Fruit fly (Drosophila melanogaster): ENCODE data around the gene CG11396.

Gene CG11396

DNA sequence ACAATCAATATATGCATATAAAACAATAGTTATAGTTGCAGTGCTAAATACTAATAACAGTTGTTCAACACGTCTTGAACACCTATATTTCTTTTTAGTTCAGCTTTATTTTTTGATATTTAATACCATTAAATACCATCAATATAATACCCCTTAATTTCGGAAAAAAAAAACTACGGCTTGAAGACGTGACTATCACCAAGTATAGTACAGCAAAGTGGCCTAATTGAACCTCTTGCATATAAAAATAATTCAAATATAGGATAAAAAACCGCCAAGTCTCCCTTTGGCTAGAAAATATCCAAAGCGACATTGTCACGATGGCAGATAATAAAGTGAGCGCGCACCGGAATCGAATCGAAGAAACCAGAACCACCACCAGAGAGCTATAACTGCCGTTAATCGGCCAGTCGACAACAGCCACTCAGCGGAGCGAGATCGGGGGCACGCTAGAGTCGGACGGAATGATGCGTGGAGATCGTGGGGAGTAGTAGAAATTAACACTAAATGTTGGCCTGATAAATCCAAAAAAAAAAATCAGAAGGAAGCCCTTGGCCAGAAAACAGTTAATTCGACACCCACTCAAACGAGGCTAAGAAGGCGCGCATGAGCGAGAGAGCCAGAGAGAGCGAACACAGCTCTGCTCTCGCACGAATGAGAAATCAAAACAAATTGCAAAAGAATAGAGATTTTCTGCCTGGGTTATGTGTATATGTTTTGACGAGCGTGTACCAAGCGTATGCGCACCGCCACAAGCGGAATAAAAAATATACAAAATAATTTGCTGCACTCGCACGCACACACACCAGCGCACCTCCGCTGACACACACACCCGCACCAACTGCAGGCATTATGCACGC, 2.9 kb downstream of the CG11396 start:
- TF ChIP-seq kay (GFP tag; ENCODE audit: borderline replicate concordance) (no peak), CG14711 (tag; optimal IDR thresholded peaks at IDR 0.05) (no peak), CG11617 (GFP tag; optimal IDR thresholded peaks at IDR 0.05) (peak; percentile 54), CG7045 (GFP tag; optimal IDR thresholded peaks at IDR 0.05) (peak; percentile 4), CG1620 (GFP tag; optimal IDR thresholded peaks at IDR 0.05) (peak; percentile 15), tj (GFP tag; optimal IDR thresholded peaks at IDR 0.05) (peak; percentile 47), cnc (optimal IDR thresholded peaks at IDR 0.05) (no peak), cic (GFP tag; optimal IDR thresholded peaks at IDR 0.05) (peak; percentile 62), Crg-1 (GFP tag; optimal IDR thresholded peaks at IDR 0.05) (peak; percentile 31), CG5204 (GFP tag; optimal IDR thresholded peaks at IDR 0.05) (no peak), Mnt (GFP tag; optimal IDR thresholded peaks at IDR 0.05) (peak; percentile 58), CG12768 (GFP tag; optimal IDR thresholded peaks at IDR 0.05) (peak; percentile 5), Hr96 (GFP tag; optimal IDR thresholded peaks at IDR 0.05) (peak; percentile 60), Clk (GFP tag; optimal IDR thresholded peaks at IDR 0.05) (no peak), CG7101 (tag; optimal IDR thresholded peaks at IDR 0.05) (peak; percentile 47), ovo (GFP tag; optimal IDR thresholded peaks at IDR 0.05) (peak; percentile 93), pad (GFP tag; optimal IDR thresholded peaks at IDR 0.05) (peak; percentile 68), CG33017 (tag; optimal IDR thresholded peaks at IDR 0.05) (peak; percentile 39), bab1 (GFP tag; optimal IDR thresholded peaks at IDR 0.05) (peak; percentile 49), toe (GFP tag; optimal IDR thresholded peaks at IDR 0.05) (peak; percentile 73)

DNA sequence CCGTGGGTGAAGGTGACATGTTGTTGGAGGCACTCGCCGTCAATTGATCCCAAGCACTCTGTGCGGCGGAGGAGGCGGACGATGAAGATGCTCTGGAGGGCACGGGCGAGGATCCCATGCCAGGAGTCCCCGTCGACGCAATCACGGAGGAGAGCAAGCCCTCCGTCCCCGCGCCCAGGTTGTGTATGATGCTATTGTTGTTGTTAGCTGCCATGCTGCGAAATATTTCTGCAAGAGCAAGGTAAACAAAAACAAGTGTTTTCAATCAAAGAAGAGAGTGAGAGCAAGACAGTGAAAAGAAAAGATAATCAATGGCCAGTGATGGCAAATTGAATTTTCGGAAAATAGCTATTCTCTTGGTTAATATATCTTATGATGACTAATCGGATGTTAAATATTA, 3.5 kb downstream of the CG11396 start:
- TF ChIP-seq CG1620 (GFP tag; optimal IDR thresholded peaks at IDR 0.05) = no peak
- TF ChIP-seq CG11617 (GFP tag; optimal IDR thresholded peaks at IDR 0.05) = no peak
- no peak for TF ChIP-seq ovo (GFP tag; optimal IDR thresholded peaks at IDR 0.05)
- TF ChIP-seq CG7045 (GFP tag; optimal IDR thresholded peaks at IDR 0.05) = no peak
- no peak for TF ChIP-seq kay (GFP tag; ENCODE audit: borderline replicate concordance)
- no peak for TF ChIP-seq toe (GFP tag; optimal IDR thresholded peaks at IDR 0.05)
- no peak for TF ChIP-seq tj (GFP tag; optimal IDR thresholded peaks at IDR 0.05)

DNA sequence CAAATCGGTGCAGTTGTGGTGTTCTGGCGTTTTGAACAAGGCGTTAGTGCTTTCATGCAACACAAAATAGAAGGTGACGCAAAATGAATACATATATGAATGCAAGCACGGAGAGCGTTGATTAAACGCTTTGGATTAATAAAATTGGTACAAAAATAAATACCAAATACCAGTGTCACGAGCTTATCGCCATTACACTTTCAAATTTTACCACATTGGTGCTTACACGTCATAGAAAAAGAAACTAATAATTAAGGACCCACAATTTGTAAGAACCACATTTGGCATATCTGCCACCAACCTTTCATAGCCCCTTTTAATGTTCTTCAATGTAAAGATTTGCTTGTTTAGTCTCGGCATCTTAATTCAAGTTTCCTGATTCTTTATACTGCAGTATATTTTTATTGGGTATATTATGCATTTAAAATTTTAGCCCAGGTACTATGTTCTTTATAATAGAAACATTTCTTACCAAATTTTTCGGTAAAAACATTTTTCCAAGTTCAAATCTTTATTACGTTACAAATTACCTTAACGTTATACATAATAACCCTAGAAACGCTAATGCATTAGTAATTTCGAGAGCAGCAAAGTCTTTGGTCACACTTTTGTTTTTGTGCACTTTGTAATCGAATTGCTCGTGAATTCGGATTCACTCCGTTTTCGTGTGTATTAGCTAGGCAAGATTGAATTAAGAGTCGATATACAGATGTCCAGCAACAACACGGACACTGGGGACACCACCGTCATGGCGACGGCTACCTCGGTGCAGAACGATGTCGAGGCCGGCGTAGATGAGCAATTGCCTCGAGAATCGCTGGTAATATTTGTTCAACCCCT, 9.5 kb downstream of the CG11396 start, which contains the start of the genes Pex16 and Pex14:
Pex16 (minus strand) TSS at position 41 of the 840 bp plus-strand sequence.
Pex14 (plus strand) TSS at position 576 of the 840 bp plus-strand sequence.
- no peak for TF ChIP-seq cic (GFP tag; optimal IDR thresholded peaks at IDR 0.05)
- TF ChIP-seq kay (GFP tag; ENCODE audit: borderline replicate concordance) = no peak
- no peak for TF ChIP-seq cnc (optimal IDR thresholded peaks at IDR 0.05)
- no peak for TF ChIP-seq Clk (GFP tag; optimal IDR thresholded peaks at IDR 0.05)
- peak; percentile 63 for TF ChIP-seq CG1620 (GFP tag; optimal IDR thresholded peaks at IDR 0.05)
- peak; percentile 40 for TF ChIP-seq pad (GFP tag; optimal IDR thresholded peaks at IDR 0.05)
- peak; percentile 77 for TF ChIP-seq toe (GFP tag; optimal IDR thresholded peaks at IDR 0.05)
- peak; percentile 40 for TF ChIP-seq CG11617 (GFP tag; optimal IDR thresholded peaks at IDR 0.05)
- peak; percentile 41 for TF ChIP-seq CG33017 (tag; optimal IDR thresholded peaks at IDR 0.05)
- peak; percentile 74 for TF ChIP-seq Hr96 (GFP tag; optimal IDR thresholded peaks at IDR 0.05)
- peak; percentile 61 for TF ChIP-seq CG7045 (GFP tag; optimal IDR thresholded peaks at IDR 0.05)
- no peak for TF ChIP-seq CG12768 (GFP tag; optimal IDR thresholded peaks at IDR 0.05)
- peak; percentile 47 for TF ChIP-seq CG14711 (tag; optimal IDR thresholded peaks at IDR 0.05)
- peak; percentile 44 for TF ChIP-seq CG7101 (tag; optimal IDR thresholded peaks at IDR 0.05)
- TF ChIP-seq Mnt (GFP tag; optimal IDR thresholded peaks at IDR 0.05) = peak; percentile 39
- no peak for TF ChIP-seq CG5204 (GFP tag; optimal IDR thresholded peaks at IDR 0.05)

DNA sequence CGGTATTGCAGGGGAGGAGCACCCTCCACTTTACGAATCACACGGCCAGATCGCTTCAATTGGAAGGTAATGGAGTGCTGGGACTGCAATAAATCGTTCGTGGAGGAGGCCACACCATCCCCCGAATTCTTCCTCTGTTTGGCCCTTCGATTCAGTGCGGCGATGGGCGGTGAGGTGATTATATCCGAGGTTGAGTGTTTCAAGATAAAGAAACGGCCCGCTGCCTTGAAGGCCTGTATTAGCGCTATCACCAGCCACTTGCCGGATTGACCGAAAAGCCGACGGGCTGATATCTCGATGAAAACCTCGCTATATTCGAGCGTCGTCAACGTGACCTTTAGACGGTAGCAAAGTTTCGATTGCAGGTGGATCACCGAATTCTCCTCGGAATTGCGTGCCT, 10.4 kb downstream of the CG11396 start:
- TF ChIP-seq CG5204 (GFP tag; optimal IDR thresholded peaks at IDR 0.05) (no peak), CG1620 (GFP tag; optimal IDR thresholded peaks at IDR 0.05) (no peak), tj (GFP tag; optimal IDR thresholded peaks at IDR 0.05) (no peak), kay (GFP tag; ENCODE audit: borderline replicate concordance) (no peak), toe (GFP tag; optimal IDR thresholded peaks at IDR 0.05) (no peak), Crg-1 (GFP tag; optimal IDR thresholded peaks at IDR 0.05) (no peak), cic (GFP tag; optimal IDR thresholded peaks at IDR 0.05) (no peak), bab1 (GFP tag; optimal IDR thresholded peaks at IDR 0.05) (no peak), Mnt (GFP tag; optimal IDR thresholded peaks at IDR 0.05) (no peak)

- no peak for TF ChIP-seq Crg-1 (GFP tag; optimal IDR thresholded peaks at IDR 0.05)
- no peak for TF ChIP-seq kay (GFP tag; ENCODE audit: borderline replicate concordance)
- TF ChIP-seq CG1620 (GFP tag; optimal IDR thresholded peaks at IDR 0.05) = no peak
- no peak for TF ChIP-seq CG12768 (GFP tag; optimal IDR thresholded peaks at IDR 0.05)
- TF ChIP-seq pad (GFP tag; optimal IDR thresholded peaks at IDR 0.05) = no peak
Measured at dm6 chr3L:20772647-20773015, 15.3 kb downstream of the CG11396 start.

Data from whole organism, adult.